Worm (Caenorhabditis elegans): ENCODE results near the gene arrd-19.

- TF ChIP-seq unc-39 (tag; optimal IDR thresholded peaks at IDR 0.05) = no peak
- TF ChIP-seq ceh-16 (tag; optimal IDR thresholded peaks at IDR 0.05) = no peak
- no peak for TF ChIP-seq snpc-4 (tag; optimal IDR thresholded peaks at IDR 0.05)
- no peak for TF ChIP-seq ZK546.5 (tag; optimal IDR thresholded peaks at IDR 0.05)
- no peak for TF ChIP-seq nhr-6 (tag; optimal IDR thresholded peaks at IDR 0.05)
- no peak for TF ChIP-seq dmd-4 (tag; optimal IDR thresholded peaks at IDR 0.05)
- no peak for TF ChIP-seq ama-1 (optimal IDR thresholded peaks at IDR 0.05)
- no peak for TF ChIP-seq nhr-237 (tag; optimal IDR thresholded peaks at IDR 0.05)
- TF ChIP-seq lin-13 (GFP tag; optimal IDR thresholded peaks at IDR 0.05) = no peak
- no peak for TF ChIP-seq nhr-11 (tag; optimal IDR thresholded peaks at IDR 0.05)
- no peak for TF ChIP-seq lsy-2 (tag; optimal IDR thresholded peaks at IDR 0.05)
- TF ChIP-seq unc-62 (GFP tag; optimal IDR thresholded peaks at IDR 0.05) = no peak
These were observed 49.1 kb downstream of the arrd-19 start, which contains the start of gene T28A11.17 for ce11 chrV:3266189-3266588.

All from whole organism, L2 larva.